Worm (Caenorhabditis elegans) whole organism, young adult: Measurements from ENCODE around the gene Y47D3A.31.

ENCODE experiments used
- B0035.1 ChIP-seq: sonication (generic microtip); optimal IDR thresholded peaks from 2 replicates; lab custom pipeline; 2016; ENCODE audit warnings: missing genetic modification characterization, mild to moderate bottlenecking, missing compliant biosample characterization, missing genotype, missing genetic modification reagents
- B0261.1 ChIP-seq: sonication (generic microtip); optimal IDR thresholded peaks from 2 replicates; lab custom pipeline; 2016; ENCODE audit warnings: mild to moderate bottlenecking, missing genetic modification characterization, moderate library complexity, missing compliant biosample characterization
- C06A6.2 ChIP-seq: fragments of 200-800 bp; sonication (Bioruptor generic); conservative IDR thresholded peaks from 2 replicates; pipeline ENCODE4 v1.3.6; 2022; ENCODE audit warnings: missing genetic modification characterization, missing compliant biosample characterization
- F22D6.2 ChIP-seq: sonication (generic microtip); optimal IDR thresholded peaks from 2 replicates; lab custom pipeline; 2016; ENCODE audit warnings: mild to moderate bottlenecking, missing genetic modification characterization, missing compliant biosample characterization
- F23B12.7 ChIP-seq: sonication (generic microtip); optimal IDR thresholded peaks from 2 replicates; lab custom pipeline; 2017; ENCODE audit warnings: missing genetic modification characterization, mild to moderate bottlenecking, missing compliant biosample characterization, antibody characterized with exemption, moderate library complexity; ENCODE audit not compliant: insufficient read depth
- F55B11.4 ChIP-seq: sonication (generic microtip); optimal IDR thresholded peaks from 2 replicates; lab custom pipeline; 2016; ENCODE audit warnings: missing compliant biosample characterization, missing genetic modification characterization, borderline replicate concordance; ENCODE audit not compliant: insufficient read depth
- K11D2.4 ChIP-seq: fragments of 200-800 bp; sonication (Bioruptor generic); IDR thresholded peaks from 2 replicates; pipeline ENCODE4 v1.3.6; 2022; ENCODE audit warnings: missing genetic modification reagents, missing genetic modification characterization, missing compliant biosample characterization
- K12H6.12 ChIP-seq: fragments of 200-800 bp; sonication (Bioruptor generic); optimal IDR thresholded peaks from 2 replicates; lab custom pipeline; 2018; ENCODE audit warnings: mild to moderate bottlenecking, missing genetic modification characterization, missing compliant biosample characterization
- T07F8.4 ChIP-seq: sonication (generic microtip); optimal IDR thresholded peaks from 2 replicates; lab custom pipeline; 2016; ENCODE audit warnings: mild to moderate bottlenecking, missing genetic modification characterization, moderate library complexity, missing compliant biosample characterization
- Y79H2A.3 ChIP-seq: fragments of 200-800 bp; sonication (Bioruptor generic); conservative IDR thresholded peaks from 2 replicates; pipeline ENCODE4 v1.3.6; 2022; ENCODE audit warnings: missing genetic modification reagents, missing genetic modification characterization, missing compliant biosample characterization
- ZK185.1 ChIP-seq: sonication (generic microtip); optimal IDR thresholded peaks from 2 replicates; lab custom pipeline; 2016; ENCODE audit warnings: mild to moderate bottlenecking, missing genetic modification characterization, missing compliant biosample characterization; ENCODE audit not compliant: poor library complexity, severe bottlenecking
- atf-7 ChIP-seq: sonication (generic microtip); optimal IDR thresholded peaks from 2 replicates; lab custom pipeline; 2017; ENCODE audit warnings: mild to moderate bottlenecking, missing genetic modification characterization, missing compliant biosample characterization
- attf-5 ChIP-seq: fragments of 200-800 bp; sonication (Bioruptor generic); optimal IDR thresholded peaks from 2 replicates; lab custom pipeline; 2018; ENCODE audit warnings: mild to moderate bottlenecking, missing genetic modification characterization, missing compliant biosample characterization
- bed-1 ChIP-seq: fragments of 200-800 bp; sonication (Bioruptor generic); IDR thresholded peaks from 2 replicates; pipeline ENCODE4 v1.3.6; 2022; ENCODE audit warnings: missing genetic modification reagents, missing genetic modification characterization, missing compliant biosample characterization
- bed-2 ChIP-seq: fragments of 200-800 bp; sonication (Bioruptor generic); IDR thresholded peaks from 2 replicates; pipeline ENCODE4 v1.3.6; 2022; ENCODE audit warnings: missing genetic modification reagents, missing genetic modification characterization, missing compliant biosample characterization
- cebp-1 ChIP-seq, 2 experiments: fragments of 200-800 bp in 1 of 2; sonication (Bioruptor generic) in 1 of 2; sonication (generic microtip) in 1 of 2; IDR thresholded peaks in 1 of 2; optimal IDR thresholded peaks in 1 of 2; 2 replicates each; pipeline versions ENCODE4 v1.3.6 to Lab custom; 2017 to 2022; ENCODE audit warnings: missing compliant biosample characterization in 2 of 2, missing genetic modification characterization in 2 of 2, mild to moderate bottlenecking in 1 of 2, missing genetic modification reagents in 1 of 2, moderate library complexity in 1 of 2
- ceh-100 ChIP-seq: fragments of 200-800 bp; sonication (Bioruptor generic); IDR thresholded peaks from 2 replicates; pipeline ENCODE4 v1.3.6; 2022; ENCODE audit warnings: missing genetic modification reagents, missing genetic modification characterization, missing compliant biosample characterization
- egrh-3 ChIP-seq: fragments of 200-800 bp; sonication (Bioruptor generic); IDR thresholded peaks from 2 replicates; pipeline ENCODE4 v1.3.6; 2022; ENCODE audit warnings: missing genetic modification reagents, missing genetic modification characterization, missing compliant biosample characterization
- gei-17 ChIP-seq: fragments of 200-800 bp; sonication (Bioruptor generic); optimal IDR thresholded peaks from 2 replicates; lab custom pipeline; 2018; ENCODE audit warnings: mild to moderate bottlenecking, missing genetic modification characterization, missing compliant biosample characterization
- lag-1 ChIP-seq: fragments of 200-800 bp; sonication (Bioruptor generic); IDR thresholded peaks from 2 replicates; pipeline ENCODE4 v1.3.6; 2022; ENCODE audit warnings: missing genetic modification reagents, missing genetic modification characterization, missing compliant biosample characterization
- lin-35 ChIP-seq, 3 experiments: fragments of 150-350 bp in 2 of 3; sonication (generic microtip) in 1 of 3; optimal IDR thresholded peaks; 2 replicates each; lab custom pipeline; 2014 to 2018; ENCODE audit warnings: missing biosample characterization in 3 of 3, missing genetic modification characterization in 3 of 3, missing genetic modification reagents in 3 of 3
- lsy-27 ChIP-seq: sonication (generic microtip); optimal IDR thresholded peaks from 2 replicates; lab custom pipeline; 2017; ENCODE audit warnings: missing genetic modification characterization, mild to moderate bottlenecking, missing compliant biosample characterization, antibody characterized with exemption, missing genotype, borderline replicate concordance; ENCODE audit not compliant: insufficient read depth
- madf-10 ChIP-seq: sonication (generic microtip); optimal IDR thresholded peaks from 2 replicates; lab custom pipeline; 2016; ENCODE audit warnings: mild to moderate bottlenecking, missing genetic modification characterization, missing compliant biosample characterization
- mcd-1 ChIP-seq: fragments of 200-800 bp; sonication (Bioruptor generic); IDR thresholded peaks from 2 replicates; pipeline ENCODE4 v1.3.6; 2022; ENCODE audit warnings: missing genetic modification reagents, missing genetic modification characterization, missing compliant biosample characterization
- nhr-179 ChIP-seq: sonication (generic microtip); optimal IDR thresholded peaks from 2 replicates; lab custom pipeline; 2016; ENCODE audit warnings: mild to moderate bottlenecking, missing genetic modification characterization, missing compliant biosample characterization
- pbrm-1 ChIP-seq: fragments of 200-800 bp; sonication (Bioruptor generic); IDR thresholded peaks from 2 replicates; pipeline ENCODE4 v1.3.6; 2022; ENCODE audit warnings: missing genetic modification reagents, missing genetic modification characterization, missing compliant biosample characterization
- rec-8 ChIP-seq, 2 experiments: sonication (generic microtip); optimal IDR thresholded peaks; 2 replicates each; lab custom pipeline; 2016; ENCODE audit warnings: mild to moderate bottlenecking in 2 of 2, missing genetic modification characterization in 2 of 2, missing genetic modification reagents in 2 of 2, missing genotype in 2 of 2, missing biosample characterization in 1 of 2, missing compliant biosample characterization in 1 of 2, moderate library complexity in 1 of 2
- unc-130 ChIP-seq: sonication (generic microtip); optimal IDR thresholded peaks from 2 replicates; lab custom pipeline; 2016; ENCODE audit warnings: missing genetic modification reagents, missing genetic modification characterization, missing compliant biosample characterization
- zfh-2 ChIP-seq: fragments of 200-800 bp; sonication (Bioruptor generic); conservative IDR thresholded peaks from 2 replicates; pipeline ENCODE4 v1.3.6; 2022; ENCODE audit warnings: missing genetic modification reagents, missing genetic modification characterization, missing compliant biosample characterization
- ztf-18 ChIP-seq: sonication (generic microtip); optimal IDR thresholded peaks from 2 replicates; lab custom pipeline; 2016; ENCODE audit warnings: missing genotype, mild to moderate bottlenecking, missing genetic modification characterization, missing compliant biosample characterization
- ztf-25 ChIP-seq: fragments of 200-800 bp; sonication (Bioruptor generic); IDR thresholded peaks from 2 replicates; pipeline ENCODE4 v1.3.6; 2022; ENCODE audit warnings: missing genetic modification reagents, missing genetic modification characterization, missing compliant biosample characterization
- ztf-3 ChIP-seq: fragments of 200-800 bp; sonication (Bioruptor generic); optimal IDR thresholded peaks from 2 replicates; lab custom pipeline; 2018; ENCODE audit warnings: mild to moderate bottlenecking, missing genetic modification characterization, missing compliant biosample characterization

The Y47D3A.31 gene

DNA sequence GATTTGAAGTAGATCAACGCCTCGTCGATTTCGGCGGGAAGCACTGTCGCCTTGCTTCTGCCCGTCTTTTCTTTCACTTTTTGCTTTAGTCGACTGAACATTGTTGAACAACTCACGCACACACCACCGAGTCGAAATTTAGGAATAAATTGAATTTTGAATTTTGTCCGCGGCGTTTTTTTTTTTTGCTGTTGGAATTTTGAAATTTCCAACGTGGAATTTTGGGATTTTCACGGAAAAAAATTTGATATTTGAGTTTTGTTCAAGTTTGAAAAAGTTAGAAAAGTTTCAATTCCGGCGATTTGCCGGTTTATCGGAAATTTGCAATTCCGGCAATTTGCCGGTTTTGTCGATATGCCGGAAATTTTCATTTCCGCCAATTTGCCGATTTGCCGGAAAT lies at the start of gene Y47D3A.31:
Y47D3A.31 (minus strand) TSS at position 101 of the 400 bp plus-strand sequence.
- TF ChIP-seq ztf-18 (tag; lab: Kevin White, UChicago) (no peak), ztf-25 (GFP tag; lab: Robert Waterston, UW) (no peak), bed-2 (no peak), atf-7 (tag; lab: Kevin White, UChicago) (no peak), B0035.1 (no peak), egrh-3 (GFP tag; lab: Robert Waterston, UW) (no peak), rec-8 (tag; optimal IDR thresholded peaks at IDR 0.05; lab: Kevin White, UChicago) (no peak), madf-10 (tag; lab: Kevin White, UChicago) (no peak), B0261.1 (tag; lab: Kevin White, UChicago) (no peak), lsy-27 (tag; lab: Kevin White, UChicago) (no peak), bed-1 (GFP tag; lab: Robert Waterston, UW) (no peak), ZK185.1 (tag; lab: Kevin White, UChicago) (no peak), ceh-100 (GFP tag; lab: Robert Waterston, UW) (no peak), Y79H2A.3 (GFP tag; lab: Robert Waterston, UW) (no peak), F55B11.4 (tag; lab: Kevin White, UChicago) (no peak), lag-1 (GFP tag; lab: Robert Waterston, UW) (no peak), zfh-2 (no peak), unc-130 (GFP tag; lab: Kevin White, UChicago) (no peak), nhr-179 (tag; lab: Kevin White, UChicago) (no peak)
- TF ChIP-seq, all 124 proteins: peak for 0

DNA sequence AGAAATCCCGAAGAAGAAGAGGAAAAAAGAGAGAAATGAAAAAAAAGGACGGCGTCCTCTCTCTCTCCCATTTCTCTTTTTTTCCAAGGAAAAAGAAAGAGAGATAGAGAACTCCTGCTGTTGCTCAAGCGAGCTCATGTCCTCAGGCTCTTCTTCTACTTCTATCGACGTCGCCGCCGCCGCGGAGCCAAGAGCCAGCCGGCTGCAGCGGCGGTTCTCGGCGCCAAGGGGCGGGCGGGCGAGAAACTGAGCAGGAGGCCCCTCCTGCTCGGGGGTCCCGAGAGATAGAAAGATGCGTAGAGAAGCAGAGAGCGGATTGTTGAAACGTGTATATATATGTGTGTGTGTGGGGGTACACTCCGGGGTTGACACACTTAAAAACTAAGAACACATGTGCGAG lies 46.0 kb upstream of the Y47D3A.31 start:
- TF ChIP-seq C06A6.2 (no peak), madf-10 (tag; lab: Kevin White, UChicago) (peak; percentile 91), zfh-2 (peak; percentile 97), cebp-1 (GFP tag; IDR thresholded peaks at IDR 0.05; lab: Robert Waterston, UW) (no peak), cebp-1 (tag; optimal IDR thresholded peaks at IDR 0.05; lab: Kevin White, UChicago) (peak; percentile 52), egrh-3 (GFP tag; lab: Robert Waterston, UW) (peak; percentile 98), lin-35 (GFP tag; optimal IDR thresholded peaks at IDR 0.05; lab: Kevin White, UChicago) (peak in 1 of 3 experiments; percentile 33), K12H6.12 (tag; lab: Kevin White, UChicago) (peak; percentile 55), pbrm-1 (peak; percentile 27; the same call in 1 of the 2 replicates), T07F8.4 (tag; lab: Kevin White, UChicago) (no peak), F22D6.2 (tag; lab: Kevin White, UChicago) (no peak), attf-5 (GFP tag; lab: Kevin White, UChicago) (peak; percentile 54), K11D2.4 (GFP tag; lab: Robert Waterston, UW) (0 out of 2 replicates have a peak, but pooled peaks have one; percentile 34), mcd-1 (peak; percentile 54)

DNA sequence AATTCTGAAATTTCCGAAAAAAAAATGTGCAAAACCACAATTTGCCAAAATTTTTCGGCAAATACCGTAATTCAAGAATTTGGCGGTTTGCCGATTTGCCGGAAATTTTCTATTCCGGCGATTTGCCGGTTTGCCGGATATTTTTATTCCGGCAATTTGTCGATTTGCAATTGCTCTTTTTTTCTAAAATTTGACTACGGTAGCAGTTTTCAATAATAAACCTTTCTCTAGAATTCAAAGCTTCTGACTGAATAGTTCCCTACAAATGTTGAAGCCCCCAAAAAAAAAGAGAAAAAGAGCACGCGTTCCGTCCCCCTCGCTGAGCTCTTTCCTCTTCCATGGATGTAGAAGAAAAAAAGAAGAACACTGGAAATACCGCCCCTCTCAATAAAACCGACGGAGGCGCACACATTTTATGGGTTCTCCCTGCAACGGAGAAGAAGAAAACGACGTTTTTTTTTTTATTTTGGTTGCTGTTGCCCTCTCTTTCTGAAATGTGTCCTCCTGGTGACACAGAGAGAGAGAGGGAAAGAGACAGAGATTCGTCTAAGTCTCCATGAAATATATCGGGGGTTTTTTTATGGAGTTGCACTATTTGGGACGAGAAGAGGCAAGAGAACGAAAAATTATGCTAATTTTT lies 44.0 kb upstream of the Y47D3A.31 start:
- TF ChIP-seq gei-17 (no peak), ztf-3 (GFP tag; lab: Kevin White, UChicago) (no peak), F23B12.7 (tag; lab: Kevin White, UChicago) (no peak), zfh-2 (0 out of 2 replicates have a peak, but pooled peaks have one; percentile 25)
